Worm (Caenorhabditis elegans) whole organism, late embryonic: ENCODE data around the gene ZK867.2.
A peak's percentile ranks its signal among the peaks of the same experiment; 100 is the strongest.

Source experiments
- F13H6.1 ChIP-seq: sonication (generic microtip); optimal IDR thresholded peaks from 2 replicates; lab custom pipeline; 2016; ENCODE audit warnings: missing genetic modification characterization, missing compliant biosample characterization
- T23F11.4 ChIP-seq: fragments of 200-800 bp; sonication (Bioruptor generic); optimal IDR thresholded peaks from 2 replicates; lab custom pipeline; 2018; ENCODE audit warnings: mild to moderate bottlenecking, missing genetic modification characterization, missing compliant biosample characterization
- ceh-14 ChIP-seq: sonication (generic microtip); optimal IDR thresholded peaks from 2 replicates; lab custom pipeline; 2016; ENCODE audit warnings: missing genotype, missing genetic modification characterization, missing compliant biosample characterization
- ceh-19 ChIP-seq: fragments of 200-800 bp; sonication (Bioruptor generic); optimal IDR thresholded peaks from 2 replicates; lab custom pipeline; 2018; ENCODE audit warnings: mild to moderate bottlenecking, missing genetic modification characterization, missing compliant biosample characterization
- ceh-2 ChIP-seq: sonication (generic microtip); optimal IDR thresholded peaks from 2 replicates; lab custom pipeline; 2016; ENCODE audit warnings: missing genotype, missing genetic modification characterization, missing compliant biosample characterization
- ceh-22 ChIP-seq: sonication (generic microtip); optimal IDR thresholded peaks from 2 replicates; lab custom pipeline; 2017; ENCODE audit warnings: missing biosample characterization, missing genetic modification characterization
- ceh-30 ChIP-seq: fragments of 150-350 bp; optimal IDR thresholded peaks from 2 replicates; lab custom pipeline; 2014; ENCODE audit warnings: missing biosample characterization, missing genetic modification characterization
- ceh-31 ChIP-seq: sonication (generic microtip); optimal IDR thresholded peaks from 2 replicates; lab custom pipeline; 2016; ENCODE audit warnings: missing genetic modification characterization, missing compliant biosample characterization
- ceh-34 ChIP-seq: sonication (generic microtip); optimal IDR thresholded peaks from 2 replicates; lab custom pipeline; 2016; ENCODE audit warnings: mild to moderate bottlenecking, missing genetic modification characterization, missing compliant biosample characterization
- ceh-45 ChIP-seq: fragments of 200-800 bp; sonication (Bioruptor generic); IDR thresholded peaks from 2 replicates; pipeline ENCODE4 v1.3.6; 2022; ENCODE audit warnings: missing genetic modification reagents, missing genetic modification characterization, missing compliant biosample characterization
- ceh-6 ChIP-seq: fragments of 200-800 bp; sonication (Bioruptor generic); optimal IDR thresholded peaks from 2 replicates; lab custom pipeline; 2018; ENCODE audit warnings: mild to moderate bottlenecking, missing genetic modification characterization, missing compliant biosample characterization
- ceh-9 ChIP-seq: sonication (generic microtip); optimal IDR thresholded peaks from 2 replicates; lab custom pipeline; 2016; ENCODE audit warnings: mild to moderate bottlenecking, missing genetic modification characterization, inconsistent platforms, missing compliant biosample characterization
- dve-1 ChIP-seq: sonication (generic microtip); optimal IDR thresholded peaks from 2 replicates; lab custom pipeline; 2017; ENCODE audit warnings: antibody characterized with exemption, mild to moderate bottlenecking, missing genetic modification characterization, missing compliant biosample characterization
- elt-2 ChIP-seq: sonication (generic microtip); optimal IDR thresholded peaks from 2 replicates; lab custom pipeline; 2016; ENCODE audit warnings: missing genetic modification reagents, missing genetic modification characterization, missing compliant biosample characterization
- elt-4 ChIP-seq: sonication (generic microtip); optimal IDR thresholded peaks from 2 replicates; lab custom pipeline; 2016; ENCODE audit warnings: missing genetic modification characterization, missing compliant biosample characterization
- eyg-1 ChIP-seq: sonication (generic microtip); optimal IDR thresholded peaks from 2 replicates; lab custom pipeline; 2016; ENCODE audit warnings: missing genotype, missing genetic modification characterization, missing compliant biosample characterization
- fax-1 ChIP-seq: sonication (generic microtip); optimal IDR thresholded peaks from 2 replicates; lab custom pipeline; 2016; ENCODE audit warnings: missing genotype, missing genetic modification characterization, missing compliant biosample characterization
- fkh-10 ChIP-seq: fragments of 150-350 bp; optimal IDR thresholded peaks from 2 replicates; lab custom pipeline; 2014; ENCODE audit warnings: missing biosample characterization, missing genetic modification reagents, missing genetic modification characterization
- fkh-6 ChIP-seq: sonication (generic microtip); optimal IDR thresholded peaks from 2 replicates; lab custom pipeline; 2016; ENCODE audit warnings: missing genetic modification characterization, missing compliant biosample characterization
- gmeb-2 ChIP-seq: sonication (generic microtip); optimal IDR thresholded peaks from 2 replicates; lab custom pipeline; 2016; ENCODE audit warnings: missing genetic modification characterization, inconsistent platforms, missing compliant biosample characterization
- hlh-15 ChIP-seq: sonication (generic microtip); optimal IDR thresholded peaks from 2 replicates; lab custom pipeline; 2016; ENCODE audit warnings: missing genetic modification characterization, missing compliant biosample characterization
- hlh-30 ChIP-seq: sonication (generic microtip); optimal IDR thresholded peaks from 2 replicates; lab custom pipeline; 2017; ENCODE audit warnings: antibody characterized with exemption, missing genetic modification characterization, missing compliant biosample characterization; ENCODE audit not compliant: insufficient read depth
- hlh-6 ChIP-seq: sonication (generic microtip); optimal IDR thresholded peaks from 2 replicates; lab custom pipeline; 2016; ENCODE audit warnings: missing genotype, missing genetic modification characterization, missing compliant biosample characterization
- lin-11 ChIP-seq: fragments of 200-800 bp; sonication (Bioruptor generic); optimal IDR thresholded peaks from 2 replicates; lab custom pipeline; 2018; ENCODE audit warnings: mild to moderate bottlenecking, missing genetic modification characterization, missing compliant biosample characterization
- madf-2 ChIP-seq: sonication (generic microtip); optimal IDR thresholded peaks from 2 replicates; lab custom pipeline; 2017; ENCODE audit warnings: missing genetic modification characterization, missing compliant biosample characterization
- nhr-11 ChIP-seq: fragments of 150-350 bp; optimal IDR thresholded peaks from 2 replicates; lab custom pipeline; 2014; ENCODE audit warnings: missing biosample characterization, missing genetic modification characterization
- npax-4 ChIP-seq: sonication (generic microtip); optimal IDR thresholded peaks from 2 replicates; lab custom pipeline; 2016; ENCODE audit warnings: missing genetic modification characterization, missing compliant biosample characterization
- odd-2 ChIP-seq: sonication (generic microtip); optimal IDR thresholded peaks from 2 replicates; lab custom pipeline; 2017; ENCODE audit warnings: antibody characterized with exemption, mild to moderate bottlenecking, missing genetic modification characterization, missing compliant biosample characterization
- pag-3 ChIP-seq: sonication (generic microtip); optimal IDR thresholded peaks from 2 replicates; lab custom pipeline; 2016; ENCODE audit warnings: missing compliant biosample characterization, missing genetic modification characterization, borderline replicate concordance
- pat-9 ChIP-seq: fragments of 200-800 bp; sonication (Bioruptor generic); optimal IDR thresholded peaks from 2 replicates; lab custom pipeline; 2018; ENCODE audit warnings: mild to moderate bottlenecking, missing genetic modification characterization, moderate library complexity, missing compliant biosample characterization
- pax-1 ChIP-seq: fragments of 150-350 bp; optimal IDR thresholded peaks from 2 replicates; lab custom pipeline; 2014; ENCODE audit warnings: missing biosample characterization, missing genetic modification characterization
- pha-2 ChIP-seq: sonication (generic microtip); optimal IDR thresholded peaks from 2 replicates; lab custom pipeline; 2017; ENCODE audit warnings: mild to moderate bottlenecking, missing genetic modification characterization, missing compliant biosample characterization
- pha-4 ChIP-seq: fragments of 150-350 bp; optimal IDR thresholded peaks from 2 replicates; lab custom pipeline; 2018; ENCODE audit warnings: missing biosample characterization, missing genetic modification reagents, missing genetic modification characterization
- pqm-1 ChIP-seq: sonication (generic microtip); optimal IDR thresholded peaks from 2 replicates; lab custom pipeline; 2016; ENCODE audit warnings: missing genetic modification characterization, missing compliant biosample characterization
- pros-1 ChIP-seq: fragments of 150-350 bp; optimal IDR thresholded peaks from 2 replicates; lab custom pipeline; 2014; ENCODE audit warnings: missing biosample characterization, missing genetic modification reagents, missing genetic modification characterization
- ref-2 ChIP-seq: sonication (generic microtip); optimal IDR thresholded peaks from 2 replicates; lab custom pipeline; 2016; ENCODE audit warnings: missing genetic modification characterization, missing compliant biosample characterization
- rnt-1 ChIP-seq: sonication (generic microtip); optimal IDR thresholded peaks from 2 replicates; lab custom pipeline; 2016; ENCODE audit warnings: missing genetic modification characterization, missing compliant biosample characterization
- syd-9 ChIP-seq: sonication (generic microtip); optimal IDR thresholded peaks from 2 replicates; lab custom pipeline; 2016; ENCODE audit warnings: mild to moderate bottlenecking, missing genetic modification characterization, moderate library complexity, missing compliant biosample characterization
- tbx-7 ChIP-seq: sonication (generic microtip); optimal IDR thresholded peaks from 2 replicates; lab custom pipeline; 2016; ENCODE audit warnings: missing genotype, missing genetic modification characterization, missing compliant biosample characterization
- ttx-3 ChIP-seq: sonication (generic microtip); optimal IDR thresholded peaks from 2 replicates; lab custom pipeline; 2016; ENCODE audit warnings: missing genetic modification reagents, missing genetic modification characterization, missing compliant biosample characterization
- unc-3 ChIP-seq, 2 experiments: fragments of 200-800 bp in 1 of 2; sonication (Bioruptor generic) in 1 of 2; sonication (generic microtip) in 1 of 2; conservative IDR thresholded peaks in 1 of 2; optimal IDR thresholded peaks in 1 of 2; 2 replicates each; pipeline versions ENCODE4 v1.3.6 to Lab custom; 2016 to 2022; ENCODE audit warnings: missing compliant biosample characterization in 2 of 2, missing genetic modification characterization in 2 of 2, missing genetic modification reagents in 1 of 2
- unc-42 ChIP-seq: sonication (generic microtip); optimal IDR thresholded peaks from 2 replicates; lab custom pipeline; 2016; ENCODE audit warnings: missing genotype, missing genetic modification characterization, missing compliant biosample characterization
- unc-55 ChIP-seq: sonication (generic microtip); optimal IDR thresholded peaks from 2 replicates; lab custom pipeline; 2017; ENCODE audit warnings: missing biosample characterization, missing genetic modification reagents, missing genetic modification characterization
- zip-5 ChIP-seq: sonication (generic microtip); optimal IDR thresholded peaks from 2 replicates; lab custom pipeline; 2016; ENCODE audit warnings: missing genetic modification characterization, missing compliant biosample characterization
- ztf-16 ChIP-seq: sonication (generic microtip); optimal IDR thresholded peaks from 2 replicates; lab custom pipeline; 2017; ENCODE audit warnings: missing genetic modification characterization, missing compliant biosample characterization

ZK867.2 gene

ce11 chrX:7229357-7229756 is 22.8 kb downstream of the ZK867.2 start:
- no peak for TF ChIP-seq lin-11 (tag; lab: Kevin White, UChicago)
- TF ChIP-seq gmeb-2 (tag; lab: Kevin White, UChicago) = no peak
- no peak for TF ChIP-seq pag-3 (tag; lab: Kevin White, UChicago)
- no peak for TF ChIP-seq zip-5 (tag; lab: Kevin White, UChicago)
- no peak for TF ChIP-seq pros-1 (tag; lab: Kevin White, UChicago)
- TF ChIP-seq ceh-9 (tag; lab: Kevin White, UChicago) = no peak
- TF ChIP-seq fkh-6 (tag; lab: Kevin White, UChicago) = no peak
- no peak for TF ChIP-seq ttx-3 (tag; lab: Kevin White, UChicago)
- TF ChIP-seq pha-2 (tag; lab: Kevin White, UChicago) = no peak
- no peak for TF ChIP-seq npax-4
- no peak for TF ChIP-seq hlh-6 (tag; lab: Kevin White, UChicago)
- TF ChIP-seq dve-1 = no peak
- TF ChIP-seq pha-4 (tag; lab: Kevin White, UChicago) = no peak

- TF ChIP-seq ref-2 (no peak), madf-2 (tag; lab: Kevin White, UChicago) (no peak), zip-5 (tag; lab: Kevin White, UChicago) (no peak), pqm-1 (tag; lab: Kevin White, UChicago) (no peak), ttx-3 (tag; lab: Kevin White, UChicago) (no peak), unc-42 (tag; lab: Kevin White, UChicago) (no peak), pha-4 (tag; lab: Kevin White, UChicago) (no peak), fkh-10 (GFP tag; lab: Kevin White, UChicago) (no peak), rnt-1 (tag; lab: Kevin White, UChicago) (no peak), ceh-31 (tag; lab: Kevin White, UChicago) (no peak), nhr-11 (tag; lab: Kevin White, UChicago) (no peak), pag-3 (tag; lab: Kevin White, UChicago) (no peak), unc-55 (GFP tag; lab: Kevin White, UChicago) (no peak), hlh-30 (tag; lab: Kevin White, UChicago) (no peak), ceh-34 (tag; lab: Kevin White, UChicago) (no peak), pax-1 (no peak), ztf-16 (no peak)
Measured at ce11 chrX:7230321-7230720, 23.8 kb downstream of the ZK867.2 start.

ce11 chrX:7230877-7231276 is 24.4 kb downstream of the ZK867.2 start:
- no peak for TF ChIP-seq lin-11 (tag; lab: Kevin White, UChicago)
- no peak for TF ChIP-seq elt-2 (tag; lab: Kevin White, UChicago)
- TF ChIP-seq ceh-2 (tag; lab: Kevin White, UChicago) = no peak
- no peak for TF ChIP-seq ceh-14 (tag; lab: Kevin White, UChicago)
- no peak for TF ChIP-seq tbx-7 (tag; lab: Kevin White, UChicago)
- TF ChIP-seq elt-4 = no peak
- no peak for TF ChIP-seq fkh-10 (GFP tag; lab: Kevin White, UChicago)
- no peak for TF ChIP-seq ceh-45
- no peak for TF ChIP-seq syd-9 (tag; lab: Kevin White, UChicago)
- no peak for TF ChIP-seq ceh-6 (GFP tag; lab: Kevin White, UChicago)
- no peak for TF ChIP-seq ceh-34 (tag; lab: Kevin White, UChicago)

- TF ChIP-seq fkh-10 (GFP tag; lab: Kevin White, UChicago) (no peak), ceh-30 (tag; lab: Kevin White, UChicago) (no peak), unc-3 (GFP tag; conservative IDR thresholded peaks at IDR 0.05; lab: Robert Waterston, UW) (no peak), unc-3 (tag; optimal IDR thresholded peaks at IDR 0.05; lab: Kevin White, UChicago) (no peak), ceh-22 (tag; lab: Kevin White, UChicago) (no peak), T23F11.4 (GFP tag; lab: Kevin White, UChicago) (no peak), fax-1 (tag; lab: Kevin White, UChicago) (no peak), ceh-19 (GFP tag; lab: Kevin White, UChicago) (no peak), pat-9 (tag; lab: Kevin White, UChicago) (no peak), ceh-9 (tag; lab: Kevin White, UChicago) (no peak), elt-4 (no peak), hlh-15 (tag; lab: Kevin White, UChicago) (no peak), unc-42 (tag; lab: Kevin White, UChicago) (peak; percentile 50), eyg-1 (tag; lab: Kevin White, UChicago) (peak; percentile 28), ref-2 (peak; percentile 45), gmeb-2 (tag; lab: Kevin White, UChicago) (no peak), F13H6.1 (tag; lab: Kevin White, UChicago) (no peak), hlh-30 (tag; lab: Kevin White, UChicago) (no peak), odd-2 (tag; lab: Kevin White, UChicago) (no peak), pha-4 (tag; lab: Kevin White, UChicago) (no peak)
Measured at ce11 chrX:7232158-7232822, 25.8 kb downstream of the ZK867.2 start.
